Worm (Caenorhabditis elegans) whole organism, L3 larva: ENCODE data around the gene K02F6.1.

ENCODE experiments used
- R02D3.7 ChIP-seq: fragments of 150-350 bp; optimal IDR thresholded peaks from 2 replicates; lab custom pipeline; 2014; ENCODE audit warnings: missing biosample characterization, missing genetic modification characterization
- ZK546.5 ChIP-seq: sonication (generic microtip); optimal IDR thresholded peaks from 2 replicates; lab custom pipeline; 2017; ENCODE audit warnings: missing biosample characterization, missing genetic modification characterization
- aly-2 ChIP-seq: fragments of 150-350 bp; optimal IDR thresholded peaks from 2 replicates; lab custom pipeline; 2014; ENCODE audit warnings: missing biosample characterization, missing genetic modification characterization
- ama-1 ChIP-seq: fragments of 150-350 bp; optimal IDR thresholded peaks from 2 replicates; lab custom pipeline; 2018
- ceh-16 ChIP-seq: sonication (generic microtip); optimal IDR thresholded peaks from 2 replicates; lab custom pipeline; 2017; ENCODE audit warnings: missing biosample characterization, missing genetic modification characterization
- ceh-28 ChIP-seq: fragments of 150-350 bp; optimal IDR thresholded peaks from 2 replicates; lab custom pipeline; 2014; ENCODE audit warnings: missing biosample characterization, missing genetic modification reagents, missing genetic modification characterization
- ceh-82 ChIP-seq: fragments of 150-350 bp; optimal IDR thresholded peaks from 2 replicates; lab custom pipeline; 2014; ENCODE audit warnings: missing biosample characterization, missing genetic modification characterization
- ceh-9 ChIP-seq: sonication (generic microtip); optimal IDR thresholded peaks from 2 replicates; lab custom pipeline; 2018; ENCODE audit warnings: missing biosample characterization, missing genetic modification characterization
- daf-12 ChIP-seq: fragments of 150-350 bp; optimal IDR thresholded peaks from 2 replicates; lab custom pipeline; 2014; ENCODE audit warnings: missing biosample characterization, missing genetic modification reagents, missing genetic modification characterization
- egl-27 ChIP-seq: sonication (generic microtip); optimal IDR thresholded peaks from 4 replicates; lab custom pipeline; 2017; ENCODE audit warnings: missing biosample characterization, missing genetic modification reagents, missing genetic modification characterization
- egl-5 ChIP-seq: fragments of 150-350 bp; optimal IDR thresholded peaks from 2 replicates; lab custom pipeline; 2017; ENCODE audit warnings: missing biosample characterization, missing genetic modification reagents, missing genetic modification characterization, inconsistent platforms
- elt-1 ChIP-seq: fragments of 150-350 bp; optimal IDR thresholded peaks from 2 replicates; lab custom pipeline; 2014; ENCODE audit warnings: missing biosample characterization, missing genetic modification characterization
- elt-2 ChIP-seq: sonication (generic microtip); optimal IDR thresholded peaks from 2 replicates; lab custom pipeline; 2016; ENCODE audit warnings: missing genetic modification reagents, mild to moderate bottlenecking, missing genetic modification characterization, missing compliant biosample characterization
- elt-3 ChIP-seq, 3 experiments: fragments of 150-350 bp in 1 of 3; sonication (generic microtip) in 2 of 3; optimal IDR thresholded peaks; 2 replicates in 2 of 3; 4 replicates in 1 of 3; lab custom pipeline; 2014 to 2017; ENCODE audit warnings: missing biosample characterization in 3 of 3, missing genetic modification characterization in 3 of 3
- eor-1 ChIP-seq, 2 experiments: fragments of 150-350 bp; optimal IDR thresholded peaks; 2 replicates each; lab custom pipeline; 2014 to 2018; ENCODE audit warnings: missing biosample characterization in 2 of 2, missing genetic modification characterization in 2 of 2
- fos-1 ChIP-seq: fragments of 150-350 bp; optimal IDR thresholded peaks from 2 replicates; lab custom pipeline; 2014; ENCODE audit warnings: missing biosample characterization, missing genetic modification characterization
- lin-15B ChIP-seq: fragments of 150-350 bp; optimal IDR thresholded peaks from 2 replicates; lab custom pipeline; 2014; ENCODE audit warnings: missing biosample characterization, missing genetic modification characterization
- lin-39 ChIP-seq: fragments of 150-350 bp; optimal IDR thresholded peaks from 2 replicates; lab custom pipeline; 2018; ENCODE audit warnings: missing biosample characterization, missing genetic modification reagents, missing genetic modification characterization
- lsy-12 ChIP-seq: sonication (generic microtip); optimal IDR thresholded peaks from 2 replicates; lab custom pipeline; 2016; ENCODE audit warnings: mild to moderate bottlenecking, missing genetic modification characterization, missing compliant biosample characterization
- mdl-1 ChIP-seq: fragments of 150-350 bp; optimal IDR thresholded peaks from 2 replicates; lab custom pipeline; 2014; ENCODE audit warnings: missing biosample characterization, missing genetic modification characterization
- nfya-1 ChIP-seq: sonication (generic microtip); optimal IDR thresholded peaks from 2 replicates; lab custom pipeline; 2017; ENCODE audit warnings: missing genetic modification characterization, mild to moderate bottlenecking, missing compliant biosample characterization, antibody characterized with exemption, moderate library complexity; ENCODE audit not compliant: insufficient read depth
- nhr-11 ChIP-seq: fragments of 150-350 bp; optimal IDR thresholded peaks from 2 replicates; lab custom pipeline; 2014; ENCODE audit warnings: missing biosample characterization, missing genetic modification characterization
- nhr-12 ChIP-seq: fragments of 150-350 bp; optimal IDR thresholded peaks from 2 replicates; lab custom pipeline; 2014; ENCODE audit warnings: missing biosample characterization, missing genetic modification characterization
- nhr-23 ChIP-seq: fragments of 150-350 bp; optimal IDR thresholded peaks from 2 replicates; lab custom pipeline; 2014; ENCODE audit warnings: missing biosample characterization, missing genetic modification reagents, missing genetic modification characterization
- nhr-237 ChIP-seq: fragments of 150-350 bp; optimal IDR thresholded peaks from 2 replicates; lab custom pipeline; 2014; ENCODE audit warnings: missing biosample characterization, missing genetic modification characterization
- nhr-25 ChIP-seq: sonication (generic microtip); optimal IDR thresholded peaks from 2 replicates; lab custom pipeline; 2017; ENCODE audit warnings: missing biosample characterization, missing genetic modification characterization
- nhr-28 ChIP-seq: fragments of 150-350 bp; optimal IDR thresholded peaks from 2 replicates; lab custom pipeline; 2014; ENCODE audit warnings: missing biosample characterization, missing genetic modification characterization
- nhr-43 ChIP-seq: sonication (generic microtip); optimal IDR thresholded peaks from 2 replicates; lab custom pipeline; 2016; ENCODE audit warnings: mild to moderate bottlenecking, missing genetic modification characterization, missing compliant biosample characterization; ENCODE audit not compliant: poor library complexity, severe bottlenecking
- nhr-67 ChIP-seq: fragments of 150-350 bp; optimal IDR thresholded peaks from 2 replicates; lab custom pipeline; 2014; ENCODE audit warnings: missing biosample characterization, missing genetic modification characterization
- pha-4 ChIP-seq: fragments of 150-350 bp; optimal IDR thresholded peaks from 2 replicates; lab custom pipeline; 2014; ENCODE audit warnings: missing biosample characterization, missing genetic modification reagents, missing genetic modification characterization
- pqm-1 ChIP-seq: fragments of 150-350 bp; optimal IDR thresholded peaks from 2 replicates; lab custom pipeline; 2017; ENCODE audit warnings: missing biosample characterization, missing genetic modification characterization, inconsistent platforms
- sea-2 ChIP-seq: fragments of 150-350 bp; sonication (generic microtip); optimal IDR thresholded peaks from 4 replicates; lab custom pipeline; 2014; ENCODE audit warnings: missing biosample characterization, missing genetic modification reagents, missing genetic modification characterization
- snpc-4 ChIP-seq: fragments of 150-350 bp; optimal IDR thresholded peaks from 2 replicates; lab custom pipeline; 2014; ENCODE audit warnings: missing biosample characterization, missing genetic modification characterization
- tbx-2 ChIP-seq: sonication (generic microtip); optimal IDR thresholded peaks from 2 replicates; lab custom pipeline; 2016; ENCODE audit warnings: mild to moderate bottlenecking, missing genetic modification characterization, missing compliant biosample characterization
- unc-39 ChIP-seq: sonication (generic microtip); optimal IDR thresholded peaks from 4 replicates; lab custom pipeline; 2017; ENCODE audit warnings: missing biosample characterization, missing genetic modification characterization
- unc-62 ChIP-seq: fragments of 150-350 bp; sonication (generic microtip); optimal IDR thresholded peaks from 4 replicates; lab custom pipeline; 2014; ENCODE audit warnings: missing biosample characterization, missing genetic modification reagents, missing genetic modification characterization
- ztf-4 ChIP-seq: fragments of 150-350 bp; optimal IDR thresholded peaks from 2 replicates; lab custom pipeline; 2014; ENCODE audit warnings: missing biosample characterization, missing genetic modification characterization

K02F6.1 gene

ce11 chrII:2538194-2538593 lies 15.6 kb upstream of the K02F6.1 start, which contains the start of gene K02F6.4:
Gene K02F6.4, plus strand, starts transcription at chrII:2538494.
- TF ChIP-seq ZK546.5 (no peak), elt-3 (tag; optimal IDR thresholded peaks at IDR 0.05; lab: Kevin White, UChicago) (no peak), egl-27 (tag; lab: Kevin White, UChicago) (no peak), nfya-1 (no peak), elt-2 (no peak), egl-5 (tag; lab: Kevin White, UChicago) (no peak), unc-39 (tag; lab: Kevin White, UChicago) (no peak), nhr-23 (no peak), nhr-28 (no peak), pha-4 (tag; lab: Kevin White, UChicago) (no peak), nhr-11 (tag; lab: Kevin White, UChicago) (no peak), daf-12 (tag; lab: Kevin White, UChicago) (no peak), elt-1 (tag; lab: Kevin White, UChicago) (no peak), lsy-12 (tag; lab: Kevin White, UChicago) (no peak), ceh-9 (tag; lab: Kevin White, UChicago) (no peak), ama-1 (lab: Kevin White, UChicago) (no peak), nhr-67 (tag; lab: Kevin White, UChicago) (no peak), nhr-43 (tag; lab: Kevin White, UChicago) (no peak), snpc-4 (tag; lab: Kevin White, UChicago) (no peak), nhr-25 (tag; lab: Kevin White, UChicago) (no peak)

- TF ChIP-seq tbx-2 (tag; lab: Kevin White, UChicago), result no peak
- TF ChIP-seq ceh-9 (tag; lab: Kevin White, UChicago), result no peak
- TF ChIP-seq pha-4 (tag; lab: Kevin White, UChicago), result no peak
- TF ChIP-seq aly-2, result no peak
- TF ChIP-seq sea-2 (GFP tag; lab: Kevin White, UChicago), result no peak
- no peak for TF ChIP-seq egl-27 (tag; lab: Kevin White, UChicago)
- TF ChIP-seq nhr-237 (tag; lab: Kevin White, UChicago), result no peak
- TF ChIP-seq unc-62 (GFP tag; lab: Kevin White, UChicago), result no peak
- no peak for TF ChIP-seq nhr-43 (tag; lab: Kevin White, UChicago)
- TF ChIP-seq, all 47 proteins: peak for 0
These were observed 7.8 kb upstream of the K02F6.1 start, which contains the start of gene K02F6.3 for ce11 chrII:2545925-2546324. Gene K02F6.3, plus strand, starts transcription at chrII:2546225.

ce11 chrII:2553030-2553429 lies 732 bp upstream of the K02F6.1 start:
- TF ChIP-seq ceh-16 (no peak), nhr-43 (tag; lab: Kevin White, UChicago) (no peak), snpc-4 (tag; lab: Kevin White, UChicago) (no peak), fos-1 (tag; lab: Kevin White, UChicago) (no peak), unc-39 (tag; lab: Kevin White, UChicago) (no peak), ztf-4 (tag; lab: Kevin White, UChicago) (no peak), eor-1 (tag; optimal IDR thresholded peaks at IDR 0.05; lab: Kevin White, UChicago) (no peak), nhr-12 (tag; lab: Kevin White, UChicago) (no peak), nhr-11 (tag; lab: Kevin White, UChicago) (no peak), nhr-25 (tag; lab: Kevin White, UChicago) (no peak), nhr-23 (no peak)

ce11 chrII:2563973-2564372 lies 10.2 kb downstream of the K02F6.1 start, which contains the start of gene nep-18:
Gene nep-18, minus strand, starts transcription at chrII:2564073.
- TF ChIP-seq pqm-1 (no peak), elt-3 (tag; optimal IDR thresholded peaks at IDR 0.05; lab: Kevin White, UChicago) (no peak), R02D3.7 (no peak), snpc-4 (tag; lab: Kevin White, UChicago) (no peak), ceh-28 (tag; lab: Kevin White, UChicago) (no peak), unc-62 (GFP tag; lab: Kevin White, UChicago) (no peak), nhr-67 (tag; lab: Kevin White, UChicago) (no peak), nhr-43 (tag; lab: Kevin White, UChicago) (no peak), lin-15B (tag; lab: Kevin White, UChicago) (no peak), lin-39 (tag; lab: Kevin White, UChicago) (no peak), nhr-11 (tag; lab: Kevin White, UChicago) (no peak), mdl-1 (no peak), ZK546.5 (no peak), elt-1 (tag; lab: Kevin White, UChicago) (no peak), ceh-16 (no peak), nhr-23 (no peak), eor-1 (tag; optimal IDR thresholded peaks at IDR 0.05; lab: Kevin White, UChicago) (no peak), pha-4 (tag; lab: Kevin White, UChicago) (no peak), ztf-4 (tag; lab: Kevin White, UChicago) (no peak), ceh-82 (tag; lab: Kevin White, UChicago) (no peak)
- TF ChIP-seq, all 47 proteins: peak for 0
